Fruit fly (Drosophila melanogaster): ENCODE measurements around the gene CG14292.

- TF ChIP-seq Sox102F (GFP tag; optimal IDR thresholded peaks at IDR 0.05) (no peak), CG11762 (GFP tag; optimal IDR thresholded peaks at IDR 0.05; ENCODE audit: insufficient read depth) (no peak), CG3032 (tag; optimal IDR thresholded peaks at IDR 0.05) (no peak), svp (GFP tag) (no peak), OdsH (GFP tag; optimal IDR thresholded peaks at IDR 0.05) (no peak), CG6276 (GFP tag; optimal IDR thresholded peaks at IDR 0.05) (no peak), CG6163 (GFP tag; IDR thresholded peaks at IDR 0.05) (no peak), Met (GFP tag; optimal IDR thresholded peaks at IDR 0.05) (no peak)
Measured at dm6 chr3R:18875228-18875627, 30.2 kb downstream of the CG14292 start, which contains the start of gene CG14298.

Data from whole organism, prepupa.